Worm (Caenorhabditis elegans) whole organism, early embryonic: Measurements from ENCODE around the gene arrd-11.

Experiments
- aly-1 ChIP-seq: sonication (generic microtip); optimal IDR thresholded peaks from 2 replicates; lab custom pipeline; 2016; ENCODE audit warnings: missing genetic modification characterization, missing compliant biosample characterization
- ama-1 ChIP-seq: fragments of 150-350 bp; optimal IDR thresholded peaks from 2 replicates; lab custom pipeline; 2014
- ceh-13 ChIP-seq: fragments of 200-800 bp; sonication (Bioruptor generic); optimal IDR thresholded peaks from 2 replicates; lab custom pipeline; 2018; ENCODE audit warnings: mild to moderate bottlenecking, missing genetic modification characterization, missing compliant biosample characterization
- hmbx-1 ChIP-seq: sonication (generic microtip); optimal IDR thresholded peaks from 2 replicates; lab custom pipeline; 2016; ENCODE audit warnings: mild to moderate bottlenecking, missing genetic modification characterization, missing compliant biosample characterization
- pes-1 ChIP-seq: fragments of 200-800 bp; sonication (Bioruptor generic); IDR thresholded peaks from 2 replicates; pipeline ENCODE4 v1.3.6; 2022; ENCODE audit warnings: missing genetic modification reagents, missing genetic modification characterization, missing compliant biosample characterization

DNA sequence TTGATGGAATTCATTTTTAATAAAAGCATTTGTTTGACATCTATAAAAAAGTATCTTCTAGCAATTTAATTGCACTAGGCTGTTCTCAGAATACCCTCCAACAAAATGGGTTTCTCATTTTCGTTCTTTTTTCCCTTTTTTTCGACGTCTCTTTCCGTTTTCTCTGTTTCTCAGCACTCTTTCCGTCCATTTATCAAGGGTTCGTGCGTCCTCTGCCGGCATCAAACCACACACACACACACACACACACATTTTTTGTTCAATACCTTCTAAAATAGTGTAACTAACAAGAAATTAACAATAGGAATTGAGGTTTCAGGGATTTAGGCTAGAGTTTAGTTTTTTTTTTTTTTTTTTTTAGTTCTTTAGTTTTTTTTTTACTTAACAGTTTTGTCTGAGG, 7.0 kb upstream of the arrd-11 start:
- TF ChIP-seq hmbx-1 (tag; lab: Kevin White, UChicago) (no peak), ceh-13 (GFP tag; lab: Kevin White, UChicago) (no peak), ama-1 (lab: Kevin White, UChicago) (no peak), pes-1 (GFP tag; lab: Robert Waterston, UW) (no peak), aly-1 (no peak)
